Fruit fly (Drosophila melanogaster) whole organism, embryonic: Measurements from ENCODE around the gene msps.
A peak's percentile ranks its signal among the peaks of the same experiment; 100 is the strongest.

Experiments used
- Abd-B ChIP-seq: fragments of 200-800 bp; sonication (Bioruptor generic); optimal IDR thresholded peaks from 2 replicates; lab custom pipeline; 2018; ENCODE audit warnings: missing biosample characterization, mild to moderate bottlenecking, missing genetic modification characterization, moderate library complexity
- Adf1 ChIP-seq: fragments of 200-800 bp; sonication (Bioruptor generic); IDR thresholded peaks from 2 replicates; pipeline ENCODE4 v1.3.6; 2022; ENCODE audit warnings: missing biosample characterization, missing genetic modification characterization
- Atf6 ChIP-seq: fragments of 200-800 bp; sonication (Bioruptor generic); IDR thresholded peaks from 2 replicates; pipeline ENCODE4 v1.3.6; 2022; ENCODE audit warnings: missing biosample characterization, missing genetic modification characterization
- CG10147 ChIP-seq: fragments of 200-800 bp; sonication (Bioruptor generic); optimal IDR thresholded peaks from 2 replicates; lab custom pipeline; 2019; ENCODE audit warnings: missing biosample characterization, mild to moderate bottlenecking, missing genetic modification characterization, moderate library complexity
- CG11085 ChIP-seq: fragments of 200-800 bp; sonication (Bioruptor generic); IDR thresholded peaks from 2 replicates; pipeline ENCODE4 v1.3.6; 2022; ENCODE audit warnings: missing biosample characterization, missing genetic modification characterization
- CG13775 ChIP-seq: fragments of 200-800 bp; sonication (Bioruptor generic); optimal IDR thresholded peaks from 3 replicates; lab custom pipeline; 2017; ENCODE audit warnings: missing biosample characterization, mild to moderate bottlenecking, missing genetic modification characterization
- CG14014 ChIP-seq: fragments of 200-800 bp; sonication (Bioruptor generic); IDR thresholded peaks from 2 replicates; pipeline ENCODE4 v1.3.6; 2022; ENCODE audit warnings: missing biosample characterization, missing genetic modification characterization
- CG15696 ChIP-seq: fragments of 200-800 bp; sonication (Bioruptor generic); optimal IDR thresholded peaks from 2 replicates; lab custom pipeline; 2019; ENCODE audit warnings: missing biosample characterization, mild to moderate bottlenecking, missing genetic modification characterization, moderate library complexity
- CG1647 ChIP-seq: fragments of 200-800 bp; sonication (Bioruptor generic); optimal IDR thresholded peaks from 3 replicates; lab custom pipeline; 2016; ENCODE audit warnings: missing biosample characterization, missing genetic modification characterization
- CG16815 ChIP-seq: fragments of 200-800 bp; sonication (Bioruptor generic); optimal IDR thresholded peaks from 3 replicates; lab custom pipeline; 2017; ENCODE audit warnings: missing biosample characterization, mild to moderate bottlenecking, missing genetic modification characterization
- CG17385 ChIP-seq: fragments of 200-800 bp; sonication (Bioruptor generic); optimal IDR thresholded peaks from 3 replicates; lab custom pipeline; 2018; ENCODE audit warnings: missing biosample characterization, mild to moderate bottlenecking, missing genetic modification characterization
- CG18262 ChIP-seq: fragments of 200-800 bp; optimal IDR thresholded peaks from 3 replicates; lab custom pipeline; 2019; ENCODE audit warnings: missing biosample characterization, mild to moderate bottlenecking, missing genetic modification characterization, moderate library complexity
- CG2116 ChIP-seq: fragments of 200-800 bp; sonication (Bioruptor generic); optimal IDR thresholded peaks from 3 replicates; lab custom pipeline; 2018; ENCODE audit warnings: missing biosample characterization, mild to moderate bottlenecking, missing genetic modification characterization
- CG2120 ChIP-seq: fragments of 200-800 bp; sonication (Bioruptor generic); optimal IDR thresholded peaks from 3 replicates; lab custom pipeline; 2016; ENCODE audit warnings: missing biosample characterization, missing genetic modification characterization
- CG31388 ChIP-seq: fragments of 200-800 bp; sonication (Bioruptor generic); optimal IDR thresholded peaks from 2 replicates; lab custom pipeline; 2016; ENCODE audit warnings: missing biosample characterization, missing genetic modification characterization
- CG7372 ChIP-seq: fragments of 200-800 bp; sonication (Bioruptor generic); IDR thresholded peaks from 2 replicates; pipeline ENCODE4 v1.3.6; 2022; ENCODE audit warnings: missing biosample characterization, missing genetic modification characterization
- CG8359 ChIP-seq: fragments of 200-800 bp; sonication (Bioruptor generic); optimal IDR thresholded peaks from 2 replicates; lab custom pipeline; 2017; ENCODE audit warnings: missing biosample characterization, mild to moderate bottlenecking, missing genetic modification characterization, borderline replicate concordance
- CG8765 ChIP-seq: fragments of 200-800 bp; sonication (Bioruptor generic); IDR thresholded peaks from 2 replicates; pipeline ENCODE4 v1.3.6; 2022; ENCODE audit warnings: missing biosample characterization, missing genetic modification characterization
- CG9727 ChIP-seq: fragments of 200-800 bp; sonication (Bioruptor generic); optimal IDR thresholded peaks from 3 replicates; lab custom pipeline; 2017; ENCODE audit warnings: missing biosample characterization, mild to moderate bottlenecking, missing genetic modification characterization
- CG9817 ChIP-seq: fragments of 200-800 bp; sonication (Bioruptor generic); optimal IDR thresholded peaks from 2 replicates; lab custom pipeline; 2018; ENCODE audit warnings: missing biosample characterization, mild to moderate bottlenecking, missing genetic modification characterization, moderate library complexity
- Chrac-16 ChIP-seq: fragments of 200-800 bp; sonication (Bioruptor generic); optimal IDR thresholded peaks from 3 replicates; lab custom pipeline; 2016; ENCODE audit warnings: missing biosample characterization, missing genetic modification characterization
- Fer2 ChIP-seq: fragments of 200-800 bp; sonication (Bioruptor generic); optimal IDR thresholded peaks from 2 replicates; lab custom pipeline; 2018; ENCODE audit warnings: missing biosample characterization, mild to moderate bottlenecking, missing genetic modification characterization, moderate library complexity
- Hand ChIP-seq: fragments of 200-800 bp; sonication (Bioruptor generic); optimal IDR thresholded peaks from 2 replicates; lab custom pipeline; 2017; ENCODE audit warnings: mild to moderate bottlenecking, missing biosample characterization, missing genetic modification reagents, missing genetic modification characterization
- HmgD ChIP-seq: fragments of 200-800 bp; sonication (Bioruptor generic); optimal IDR thresholded peaks from 3 replicates; lab custom pipeline; 2016; ENCODE audit warnings: missing biosample characterization, missing genetic modification characterization
- Med ChIP-seq: fragments of 200-800 bp; sonication (Bioruptor generic); peaks from one replicate; lab custom pipeline; 2016; ENCODE audit warnings: missing biosample characterization, missing genetic modification characterization, mild to moderate bottlenecking, inconsistent platforms, moderate library complexity
- Mes4 ChIP-seq: fragments of 200-800 bp; sonication (Bioruptor generic); optimal IDR thresholded peaks from 2 replicates; lab custom pipeline; 2016; ENCODE audit warnings: missing biosample characterization, missing genetic modification characterization
- Trl ChIP-seq, 3 experiments: fragments of >200 bp in 2 of 3; fragments of 200-800 bp in 1 of 3; sonication (Bioruptor generic) in 1 of 3; optimal IDR thresholded peaks; 2 replicates in 1 of 3; 3 replicates in 2 of 3; lab custom pipeline; 2016 to 2017; ENCODE audit warnings: missing biosample characterization in 1 of 3, missing genetic modification characterization in 1 of 3
- Vsx1 ChIP-seq: fragments of 200-800 bp; sonication (Bioruptor generic); optimal IDR thresholded peaks from 2 replicates; lab custom pipeline; 2017; ENCODE audit warnings: missing biosample characterization, mild to moderate bottlenecking, missing genetic modification characterization, missing genetic modification reagents
- abd-A ChIP-seq: fragments of 200-800 bp; sonication (Bioruptor generic); optimal IDR thresholded peaks from 3 replicates; lab custom pipeline; 2019; ENCODE audit warnings: missing biosample characterization, mild to moderate bottlenecking, missing genetic modification characterization, moderate library complexity
- ap ChIP-seq: fragments of 200-800 bp; sonication (Bioruptor generic); IDR thresholded peaks from 2 replicates; pipeline ENCODE4 v1.3.6; 2022; ENCODE audit warnings: missing biosample characterization, missing genetic modification characterization
- ase ChIP-seq: fragments of 200-800 bp; sonication (Bioruptor generic); IDR thresholded peaks from 3 replicates; pipeline ENCODE4 v1.3.6; 2022; ENCODE audit warnings: missing biosample characterization, missing genetic modification characterization
- grn ChIP-seq: fragments of 200-800 bp; sonication (Bioruptor generic); optimal IDR thresholded peaks from 3 replicates; lab custom pipeline; 2017; ENCODE audit warnings: missing biosample characterization, missing genetic modification characterization
- her ChIP-seq: fragments of 200-800 bp; sonication (Bioruptor generic); optimal IDR thresholded peaks from 2 replicates; lab custom pipeline; 2016; ENCODE audit warnings: missing biosample characterization, missing genetic modification characterization
- inv ChIP-seq: fragments of 200-800 bp; sonication (Bioruptor generic); IDR thresholded peaks from 2 replicates; pipeline ENCODE4 v1.3.6; 2022; ENCODE audit warnings: missing biosample characterization, missing genetic modification characterization; ENCODE audit not compliant: partially characterized antibody
- jing ChIP-seq: fragments of 200-800 bp; sonication (Bioruptor generic); optimal IDR thresholded peaks from 2 replicates; lab custom pipeline; 2018; ENCODE audit warnings: missing biosample characterization, mild to moderate bottlenecking, missing genetic modification characterization
- nerfin-2 ChIP-seq: fragments of 200-800 bp; sonication (Bioruptor generic); IDR thresholded peaks from 2 replicates; pipeline ENCODE4 v1.3.6; 2022; ENCODE audit warnings: missing biosample characterization, missing genetic modification characterization; ENCODE audit not compliant: partially characterized antibody
- nmo ChIP-seq: fragments of 200-800 bp; sonication (Bioruptor generic); optimal IDR thresholded peaks from 2 replicates; lab custom pipeline; 2018; ENCODE audit warnings: missing biosample characterization, mild to moderate bottlenecking, missing genetic modification characterization, moderate library complexity
- p53 ChIP-seq: fragments of 200-800 bp; sonication (Bioruptor generic); optimal IDR thresholded peaks from 2 replicates; lab custom pipeline; 2016; ENCODE audit warnings: missing biosample characterization, missing genetic modification characterization
- pan ChIP-seq, 4 experiments: fragments of >200 bp in 3 of 4; fragments of 200-800 bp in 1 of 4; sonication (Bioruptor generic) in 1 of 4; optimal IDR thresholded peaks in 3 of 4; IDR thresholded peaks in 1 of 4; 2 replicates each; pipeline versions ENCODE4 v1.3.6 to Lab custom; 2017 to 2022; ENCODE audit warnings: missing biosample characterization in 2 of 4, missing genetic modification characterization in 2 of 4, mixed read lengths in 1 of 4
- peb ChIP-seq: fragments of 200-800 bp; sonication (Bioruptor generic); IDR thresholded peaks from 2 replicates; pipeline ENCODE4 v1.3.6; 2022; ENCODE audit warnings: missing biosample characterization, missing genetic modification characterization
- pros ChIP-seq: fragments of 200-800 bp; sonication (Bioruptor generic); optimal IDR thresholded peaks from 3 replicates; lab custom pipeline; 2019; ENCODE audit warnings: missing biosample characterization, mild to moderate bottlenecking, missing genetic modification characterization, moderate library complexity
- sd ChIP-seq: fragments of 200-800 bp; sonication (Bioruptor generic); optimal IDR thresholded peaks from 3 replicates; lab custom pipeline; 2018; ENCODE audit warnings: missing biosample characterization, mild to moderate bottlenecking, missing genetic modification characterization, moderate library complexity
- sens ChIP-seq: fragments of 200-800 bp; sonication (Bioruptor generic); peaks from one replicate; lab custom pipeline; 2016; ENCODE audit warnings: missing biosample characterization, missing genetic modification characterization
- sim ChIP-seq: fragments of 200-800 bp; sonication (Bioruptor generic); IDR thresholded peaks from 2 replicates; pipeline ENCODE4 v1.3.6; 2022; ENCODE audit warnings: missing biosample characterization, missing genetic modification characterization
- slbo ChIP-seq: fragments of 200-800 bp; sonication (Bioruptor generic); IDR thresholded peaks from 2 replicates; pipeline ENCODE4 v1.3.6; 2022; ENCODE audit warnings: missing biosample characterization, missing genetic modification characterization
- sna ChIP-seq: fragments of 200-800 bp; sonication (Bioruptor generic); IDR thresholded peaks from 2 replicates; pipeline ENCODE4 v1.3.6; 2022; ENCODE audit warnings: missing biosample characterization, missing genetic modification characterization; ENCODE audit not compliant: partially characterized antibody
- so ChIP-seq: fragments of 200-800 bp; sonication (Bioruptor generic); IDR thresholded peaks from 3 replicates; pipeline ENCODE4 v1.3.6; 2022; ENCODE audit warnings: missing biosample characterization, missing genetic modification characterization
- sqz ChIP-seq: fragments of 200-800 bp; sonication (Bioruptor generic); optimal IDR thresholded peaks from 3 replicates; lab custom pipeline; 2018; ENCODE audit warnings: missing biosample characterization, mild to moderate bottlenecking, missing genetic modification characterization
- twi ChIP-seq: fragments of 200-800 bp; optimal IDR thresholded peaks from 2 replicates; lab custom pipeline; 2019; ENCODE audit warnings: missing biosample characterization, mild to moderate bottlenecking, missing genetic modification characterization, moderate library complexity

Gene msps

DNA sequence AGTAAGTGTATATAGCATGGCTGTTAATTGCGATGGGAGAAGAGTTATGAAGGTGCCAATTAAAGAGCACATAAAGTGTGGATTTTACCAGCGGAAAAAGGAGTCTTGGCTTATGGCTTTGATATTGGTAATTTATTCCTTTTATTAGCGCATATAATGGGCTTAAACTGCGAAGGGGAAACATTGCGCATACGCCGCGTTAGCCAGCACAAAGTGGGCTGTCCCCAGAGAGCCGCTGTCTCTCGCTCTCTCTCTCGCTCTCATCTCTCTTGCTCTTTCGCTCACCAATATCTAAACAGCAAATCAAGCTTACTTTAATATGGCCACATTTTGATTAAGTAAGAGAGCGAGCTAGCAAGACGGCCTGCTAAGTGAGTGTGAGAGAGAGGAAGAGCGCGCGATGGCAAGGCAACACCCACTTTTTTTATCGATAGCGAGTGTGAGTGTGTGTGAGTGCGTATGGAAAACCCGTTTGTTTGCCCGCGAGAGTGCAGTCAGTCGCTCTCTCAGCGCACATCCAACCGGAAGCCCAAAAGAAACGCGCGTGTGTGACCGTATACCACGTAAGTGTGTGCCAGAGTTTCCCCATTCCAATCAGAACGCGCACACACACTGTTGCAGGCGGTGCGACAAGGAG lies 24.9 kb upstream of the msps start, which contains the start of gene pnr (continued):
- no peak for TF ChIP-seq CG15696
- no peak for TF ChIP-seq CG11085 (GFP tag; lab: Robert Waterston, UW)
- TF ChIP-seq abd-A (tag; lab: Kevin White, UChicago) = peak; percentile 97
- no peak for TF ChIP-seq CG16815 (GFP tag; lab: Kevin White, UChicago)
- peak; percentile 85 for TF ChIP-seq Trl (optimal IDR thresholded peaks at IDR 0.05; lab: Kevin White, UChicago)
- peak; percentile 50 for TF ChIP-seq Trl (GFP tag; optimal IDR thresholded peaks at IDR 0.05; lab: Kevin White, UChicago)
- no peak for TF ChIP-seq CG1647 (GFP tag; lab: Kevin White, UChicago)
- no peak for TF ChIP-seq Fer2 (tag; lab: Kevin White, UChicago)
- peak; percentile 17 for TF ChIP-seq CG13775 (GFP tag; lab: Kevin White, UChicago)
- TF ChIP-seq ap (GFP tag; lab: Robert Waterston, UW) = no peak
- no peak for TF ChIP-seq sim (GFP tag; lab: Robert Waterston, UW)
- TF ChIP-seq CG2116 (GFP tag; lab: Kevin White, UChicago) = peak; percentile 33
- TF ChIP-seq CG10147 (GFP tag; lab: Kevin White, UChicago) = no peak
- TF ChIP-seq Adf1 (GFP tag; lab: Robert Waterston, UW) = peak; percentile 58
- no peak for TF ChIP-seq Hand (GFP tag; lab: Kevin White, UChicago)
- no peak for TF ChIP-seq p53
- peak; percentile 89 for TF ChIP-seq Med
- peak; percentile 23 for TF ChIP-seq CG8359 (GFP tag; lab: Kevin White, UChicago)
- no peak for TF ChIP-seq inv (GFP tag; lab: Robert Waterston, UW)
- TF ChIP-seq nerfin-2 = no peak
- no peak for TF ChIP-seq CG31388 (GFP tag; lab: Kevin White, UChicago)
- peak; percentile 54; the same call in 1 of the 2 replicates for TF ChIP-seq Atf6 (GFP tag; lab: Robert Waterston, UW)
- TF ChIP-seq nmo (GFP tag; lab: Kevin White, UChicago) = peak; percentile 50
- TF ChIP-seq sens (GFP tag; lab: Kevin White, UChicago) = peak; percentile 66
- 0 out of 3 replicates have a peak, but pooled peaks have one; percentile 10 for TF ChIP-seq ase (GFP tag; lab: Robert Waterston, UW)
- TF ChIP-seq peb (GFP tag; lab: Robert Waterston, UW) = no peak
- no peak for TF ChIP-seq CG2120 (GFP tag; lab: Kevin White, UChicago)
- TF ChIP-seq her (GFP tag; lab: Kevin White, UChicago) = no peak
- TF ChIP-seq pan (optimal IDR thresholded peaks at IDR 0.05; lab: Kevin White, UChicago) = no peak
- TF ChIP-seq pan (GFP tag; optimal IDR thresholded peaks at IDR 0.05 in 1 of 2, IDR thresholded peaks at IDR 0.05 in 1 of 2) = peak in 1 of 2 experiments; percentile 30
- peak; percentile 32 for TF ChIP-seq Vsx1
- TF ChIP-seq CG7372 = peak; percentile 94
- peak; percentile 53 for TF ChIP-seq HmgD (GFP tag; lab: Kevin White, UChicago)
- TF ChIP-seq Chrac-16 = no peak
- peak; percentile 95 for TF ChIP-seq sqz (GFP tag; lab: Kevin White, UChicago)
- no peak; the same call in 2 of the 3 replicates for TF ChIP-seq so (GFP tag; lab: Robert Waterston, UW)
- TF ChIP-seq sd (tag; lab: Kevin White, UChicago) = peak; percentile 41
- TF ChIP-seq CG14014 (GFP tag; lab: Robert Waterston, UW) = no peak
- TF ChIP-seq CG9727 (GFP tag; lab: Kevin White, UChicago) = peak; percentile 50
- peak; percentile 18 for TF ChIP-seq CG17385
- TF ChIP-seq pros = peak; percentile 33
- no peak for TF ChIP-seq jing (GFP tag; lab: Kevin White, UChicago)
- TF ChIP-seq CG9817 (tag; lab: Kevin White, UChicago) = no peak
- TF ChIP-seq CG8765 = no peak
- TF ChIP-seq grn (GFP tag; lab: Kevin White, UChicago) = peak; percentile 98
- TF ChIP-seq sna (GFP tag; lab: Robert Waterston, UW) = peak; percentile 39; the same call in 1 of the 2 replicates
- TF ChIP-seq twi = peak; percentile 27
- TF ChIP-seq Mes4 (GFP tag; lab: Kevin White, UChicago) = peak; percentile 43
- TF ChIP-seq CG18262 = peak; percentile 7
- TF ChIP-seq slbo (GFP tag; lab: Robert Waterston, UW) = no peak
- TF ChIP-seq Abd-B (GFP tag; lab: Kevin White, UChicago) = peak; percentile 77
